Worm (Caenorhabditis elegans): Measurements from ENCODE around the gene Y79H2A.2.

Gene Y79H2A.2

DNA sequence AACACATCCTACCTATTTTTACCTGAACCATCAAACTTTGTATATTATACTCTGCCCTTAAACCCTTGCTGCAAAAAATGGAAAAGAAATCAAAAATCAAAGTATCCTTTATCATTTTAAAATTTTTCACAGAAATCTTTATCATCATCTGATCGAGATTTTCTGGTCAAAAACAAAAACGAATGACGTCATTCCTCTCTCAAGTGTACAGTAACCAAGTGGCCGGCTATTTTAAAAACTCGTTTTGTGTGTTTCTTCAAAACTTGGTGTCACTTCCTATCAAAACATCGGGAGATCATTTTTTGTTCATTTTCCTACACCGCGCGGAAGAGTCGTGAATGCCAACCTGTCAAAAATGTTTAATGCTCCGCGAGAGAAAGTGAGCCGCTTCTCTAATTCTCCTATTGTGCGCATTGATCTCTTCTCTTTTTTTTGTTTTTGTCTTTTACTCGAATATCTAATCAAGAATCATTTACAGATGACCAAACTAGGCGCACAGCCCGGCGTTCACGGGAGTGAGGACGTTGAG, 10.4 kb downstream of the Y79H2A.2 start, which contains the start of gene brp-1 (continued):
- no peak for TF ChIP-seq pqm-1 (tag; optimal IDR thresholded peaks at IDR 0.05)
- no peak for TF ChIP-seq nhr-28 (tag; optimal IDR thresholded peaks at IDR 0.05)
- peak; percentile 69 for TF ChIP-seq blmp-1 (tag; optimal IDR thresholded peaks at IDR 0.05)
- TF ChIP-seq vab-15 (tag; optimal IDR thresholded peaks at IDR 0.05), result no peak
- TF ChIP-seq lin-14 (GFP tag; optimal IDR thresholded peaks at IDR 0.05), result peak; percentile 2
- TF ChIP-seq fkh-4 (tag; optimal IDR thresholded peaks at IDR 0.05; ENCODE audit: borderline replicate concordance), result no peak
- no peak for TF ChIP-seq C34B4.2 (tag; optimal IDR thresholded peaks at IDR 0.05)
- TF ChIP-seq tlp-1 (tag; optimal IDR thresholded peaks at IDR 0.05), result no peak
- no peak for TF ChIP-seq nhr-11 (tag; optimal IDR thresholded peaks at IDR 0.05)
- TF ChIP-seq fos-1 (tag; optimal IDR thresholded peaks at IDR 0.05), result no peak
- TF ChIP-seq snpc-4 (tag; optimal IDR thresholded peaks at IDR 0.05), result no peak
- no peak for TF ChIP-seq sup-37 (GFP tag; optimal IDR thresholded peaks at IDR 0.05)
- no peak for TF ChIP-seq ztf-11 (tag; optimal IDR thresholded peaks at IDR 0.05)
- TF ChIP-seq mdl-1 (tag; optimal IDR thresholded peaks at IDR 0.05), result peak in 1 of 2 experiments; percentile 27
- no peak for TF ChIP-seq mep-1 (tag; optimal IDR thresholded peaks at IDR 0.05)
- TF ChIP-seq lin-39 (tag; optimal IDR thresholded peaks at IDR 0.05), result no peak
- no peak for TF ChIP-seq unc-30 (tag; optimal IDR thresholded peaks at IDR 0.05)
- TF ChIP-seq nhr-90 (tag; optimal IDR thresholded peaks at IDR 0.05; ENCODE audit: poor library complexity), result peak; percentile 20
- no peak for TF ChIP-seq ceh-88 (GFP tag; IDR thresholded peaks at IDR 0.05)
- TF ChIP-seq egl-27 (tag; optimal IDR thresholded peaks at IDR 0.05), result no peak
- TF ChIP-seq C16A3.4 (tag; optimal IDR thresholded peaks at IDR 0.05), result no peak
- no peak for TF ChIP-seq ceh-63 (GFP tag; optimal IDR thresholded peaks at IDR 0.05)
- TF ChIP-seq nhr-76 (tag; optimal IDR thresholded peaks at IDR 0.05), result no peak
- TF ChIP-seq ets-5 (GFP tag; IDR thresholded peaks at IDR 0.05), result no peak
- no peak for TF ChIP-seq lin-15B (tag; optimal IDR thresholded peaks at IDR 0.05)
- TF ChIP-seq dpl-1 (GFP tag; optimal IDR thresholded peaks at IDR 0.05), result peak in 1 of 3 experiments; percentile 14
- no peak for TF ChIP-seq ceh-8 (GFP tag; optimal IDR thresholded peaks at IDR 0.05)
- TF ChIP-seq efl-3 (GFP tag; optimal IDR thresholded peaks at IDR 0.05), result no peak
- no peak for TF ChIP-seq ces-1 (GFP tag; optimal IDR thresholded peaks at IDR 0.05)
- TF ChIP-seq swsn-7 (tag; optimal IDR thresholded peaks at IDR 0.05), result no peak
- TF ChIP-seq nhr-20 (tag; optimal IDR thresholded peaks at IDR 0.05), result peak; percentile 57

ce11 chrIII:12017999-12018398, 12.6 kb downstream of the Y79H2A.2 start:
- peak in 1 of 6 experiments; percentile 15 for TF ChIP-seq elt-3 (tag; optimal IDR thresholded peaks at IDR 0.05)
- TF ChIP-seq nhr-85 (tag), result peak; percentile 83
- TF ChIP-seq blmp-1 (tag; optimal IDR thresholded peaks at IDR 0.05), result peak; percentile 91
- no peak for TF ChIP-seq ces-1 (GFP tag; optimal IDR thresholded peaks at IDR 0.05)

ce11 chrIII:12015611-12016010, 15.0 kb downstream of the Y79H2A.2 start:
- TF ChIP-seq efl-3 (GFP tag; optimal IDR thresholded peaks at IDR 0.05) (no peak), vab-15 (tag; optimal IDR thresholded peaks at IDR 0.05) (no peak), Y116A8C.19 (tag; optimal IDR thresholded peaks at IDR 0.05; ENCODE audit: borderline replicate concordance) (no peak), lir-3 (tag; optimal IDR thresholded peaks at IDR 0.05; ENCODE audit: poor library complexity) (no peak), elt-2 (tag; optimal IDR thresholded peaks at IDR 0.05) (no peak), mab-9 (GFP tag; IDR thresholded peaks at IDR 0.05) (no peak), dpl-1 (GFP tag; optimal IDR thresholded peaks at IDR 0.05) (no peak), blmp-1 (tag; optimal IDR thresholded peaks at IDR 0.05) (peak; percentile 70), mdl-1 (tag; optimal IDR thresholded peaks at IDR 0.05) (peak in 1 of 2 experiments; percentile 15), unc-130 (tag; optimal IDR thresholded peaks at IDR 0.05) (peak; percentile 24), swsn-7 (tag; optimal IDR thresholded peaks at IDR 0.05) (no peak), hpl-2 (GFP tag; optimal IDR thresholded peaks at IDR 0.05) (no peak), tlp-1 (tag; optimal IDR thresholded peaks at IDR 0.05) (no peak), ceh-63 (GFP tag; optimal IDR thresholded peaks at IDR 0.05) (no peak), zip-4 (GFP tag; optimal IDR thresholded peaks at IDR 0.05) (no peak), snpc-4 (tag; optimal IDR thresholded peaks at IDR 0.05) (no peak), pqm-1 (tag; optimal IDR thresholded peaks at IDR 0.05) (no peak), tbx-2 (tag; optimal IDR thresholded peaks at IDR 0.05) (no peak), nhr-19 (GFP tag; conservative IDR thresholded peaks at IDR 0.05) (no peak), nhr-20 (tag; optimal IDR thresholded peaks at IDR 0.05) (peak; percentile 58), snu-23 (GFP tag; optimal IDR thresholded peaks at IDR 0.05) (peak; percentile 61), ceh-88 (GFP tag; IDR thresholded peaks at IDR 0.05) (no peak), pax-3 (tag; optimal IDR thresholded peaks at IDR 0.05) (no peak), F16B12.6 (tag; optimal IDR thresholded peaks at IDR 0.05) (no peak), mef-2 (tag; optimal IDR thresholded peaks at IDR 0.05) (no peak), mep-1 (tag; optimal IDR thresholded peaks at IDR 0.05) (peak; percentile 35), nhr-90 (tag; optimal IDR thresholded peaks at IDR 0.05; ENCODE audit: poor library complexity) (no peak), dsc-1 (tag; optimal IDR thresholded peaks at IDR 0.05) (no peak)
